Worm (Caenorhabditis elegans) whole organism, L3 larva: Measurements from ENCODE around the gene unc-3.

Source experiments
- R02D3.7 ChIP-seq: fragments of 150-350 bp; optimal IDR thresholded peaks from 2 replicates; lab custom pipeline; 2014; ENCODE audit warnings: missing biosample characterization, missing genetic modification characterization
- elt-1 ChIP-seq: fragments of 150-350 bp; optimal IDR thresholded peaks from 2 replicates; lab custom pipeline; 2014; ENCODE audit warnings: missing biosample characterization, missing genetic modification characterization
- elt-2 ChIP-seq: sonication (generic microtip); optimal IDR thresholded peaks from 2 replicates; lab custom pipeline; 2016; ENCODE audit warnings: missing genetic modification reagents, mild to moderate bottlenecking, missing genetic modification characterization, missing compliant biosample characterization
- elt-3 ChIP-seq, 3 experiments: fragments of 150-350 bp in 1 of 3; sonication (generic microtip) in 2 of 3; optimal IDR thresholded peaks; 2 replicates in 2 of 3; 4 replicates in 1 of 3; lab custom pipeline; 2014 to 2017; ENCODE audit warnings: missing biosample characterization in 3 of 3, missing genetic modification characterization in 3 of 3
- fkh-10 ChIP-seq: sonication (generic microtip); optimal IDR thresholded peaks from 2 replicates; lab custom pipeline; 2017; ENCODE audit warnings: missing biosample characterization, missing genetic modification reagents, missing genetic modification characterization
- hmg-11 ChIP-seq: sonication (generic microtip); optimal IDR thresholded peaks from 2 replicates; lab custom pipeline; 2016; ENCODE audit warnings: missing genetic modification characterization, missing compliant biosample characterization
- nfya-1 ChIP-seq: sonication (generic microtip); optimal IDR thresholded peaks from 2 replicates; lab custom pipeline; 2017; ENCODE audit warnings: missing genetic modification characterization, mild to moderate bottlenecking, missing compliant biosample characterization, antibody characterized with exemption, moderate library complexity; ENCODE audit not compliant: insufficient read depth
- nhr-11 ChIP-seq: fragments of 150-350 bp; optimal IDR thresholded peaks from 2 replicates; lab custom pipeline; 2014; ENCODE audit warnings: missing biosample characterization, missing genetic modification characterization
- nhr-28 ChIP-seq: fragments of 150-350 bp; optimal IDR thresholded peaks from 2 replicates; lab custom pipeline; 2014; ENCODE audit warnings: missing biosample characterization, missing genetic modification characterization
- pha-4 ChIP-seq: fragments of 150-350 bp; optimal IDR thresholded peaks from 2 replicates; lab custom pipeline; 2014; ENCODE audit warnings: missing biosample characterization, missing genetic modification reagents, missing genetic modification characterization
- unc-39 ChIP-seq: sonication (generic microtip); optimal IDR thresholded peaks from 4 replicates; lab custom pipeline; 2017; ENCODE audit warnings: missing biosample characterization, missing genetic modification characterization
- unc-62 ChIP-seq: fragments of 150-350 bp; sonication (generic microtip); optimal IDR thresholded peaks from 4 replicates; lab custom pipeline; 2014; ENCODE audit warnings: missing biosample characterization, missing genetic modification reagents, missing genetic modification characterization
- ztf-11 ChIP-seq: fragments of 150-350 bp; optimal IDR thresholded peaks from 2 replicates; lab custom pipeline; 2014; ENCODE audit warnings: missing biosample characterization, missing genetic modification characterization
- ztf-4 ChIP-seq: fragments of 150-350 bp; optimal IDR thresholded peaks from 2 replicates; lab custom pipeline; 2014; ENCODE audit warnings: missing biosample characterization, missing genetic modification characterization

ce11 chrX:14792315-14793197 is 19.2 kb downstream of the unc-3 start:
- TF ChIP-seq unc-62 (GFP tag; lab: Kevin White, UChicago) (no peak), nhr-11 (tag; lab: Kevin White, UChicago) (no peak), elt-1 (tag; lab: Kevin White, UChicago) (no peak), elt-2 (no peak), nhr-28 (tag; lab: Kevin White, UChicago) (no peak), ztf-11 (tag; lab: Kevin White, UChicago) (no peak), R02D3.7 (tag; lab: Kevin White, UChicago) (no peak), fkh-10 (GFP tag; lab: Kevin White, UChicago) (no peak), nfya-1 (tag; lab: Kevin White, UChicago) (no peak), unc-39 (no peak), hmg-11 (no peak), ztf-4 (no peak), pha-4 (tag; lab: Kevin White, UChicago) (no peak), elt-3 (tag; optimal IDR thresholded peaks at IDR 0.05; lab: Kevin White, UChicago) (no peak)
